Fruit fly (Drosophila melanogaster) ovary, adult (tissue): ENCODE results near the gene CG5445.
A peak's percentile ranks its signal among the peaks of the same experiment; 100 is the strongest.

Experiments used
- CG17801 ChIP-seq: fragments of 200-800 bp; optimal IDR thresholded peaks from 2 replicates; lab custom pipeline; 2019; ENCODE audit warnings: missing biosample characterization, mild to moderate bottlenecking, missing genetic modification characterization, moderate library complexity; ENCODE audit not compliant: partially characterized antibody

CG5445 gene

DNA sequence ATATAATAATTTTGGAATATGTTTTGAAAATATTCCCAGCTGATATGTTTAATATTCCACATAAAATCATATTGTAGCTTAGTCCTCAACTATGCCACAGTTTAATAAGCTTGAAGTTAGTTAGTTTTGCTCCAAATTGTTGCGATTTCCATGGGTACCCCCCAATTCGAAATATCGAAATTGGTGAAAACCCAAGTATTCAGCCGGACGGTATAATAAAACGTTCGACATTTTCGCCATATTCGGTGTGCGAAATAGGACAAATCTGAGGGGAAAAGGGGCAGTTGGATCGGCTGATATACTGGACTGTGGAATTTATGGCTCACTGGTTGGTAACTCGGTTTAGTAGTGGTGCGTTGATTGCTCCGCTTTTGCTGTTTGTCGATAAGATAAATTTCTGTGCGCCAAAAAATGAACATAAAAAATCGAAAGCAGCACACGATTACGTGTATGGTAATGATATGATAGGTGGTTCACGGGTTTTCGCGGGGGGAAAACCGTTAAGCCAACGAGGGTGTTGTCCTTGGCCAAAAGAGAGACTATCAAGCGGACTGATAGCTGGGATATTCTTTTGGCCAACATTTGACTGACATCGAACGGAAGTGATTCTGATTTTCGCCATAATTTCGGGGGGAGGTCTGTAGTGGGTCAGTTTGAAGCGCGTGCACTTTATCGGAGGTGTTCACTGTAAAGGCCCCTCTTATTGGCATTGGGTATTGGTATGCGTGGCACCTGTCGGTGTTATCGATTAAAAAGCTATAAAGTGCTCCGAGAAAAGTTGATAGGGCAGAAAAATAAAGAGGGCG lies 8.1 kb downstream of the CG5445 start:
- TF ChIP-seq CG17801 (GFP tag; lab: Kevin White, UChicago): no peak

DNA sequence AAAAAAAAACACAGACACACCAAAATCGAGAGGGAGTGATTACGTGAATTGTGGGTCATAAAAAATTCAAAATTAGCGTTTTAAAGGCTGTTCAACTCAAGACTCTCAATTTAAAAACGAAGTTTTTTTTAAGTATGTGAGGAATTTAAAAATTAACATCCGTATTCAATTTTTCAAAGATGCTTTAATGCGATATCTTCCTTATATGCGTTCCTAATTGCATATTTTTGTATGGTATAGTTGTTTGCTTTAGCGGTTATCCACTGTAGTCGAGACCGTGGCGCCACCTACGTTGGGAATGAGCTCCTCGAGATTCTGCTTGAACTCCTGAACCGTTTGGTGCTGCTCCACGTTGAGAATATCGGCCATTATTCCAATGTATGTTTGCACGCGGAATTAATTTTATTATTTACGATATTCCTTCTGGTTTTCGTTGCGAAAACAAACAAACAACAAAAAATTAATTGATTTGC lies 8.7 kb downstream of the CG5445 start:
- no peak for TF ChIP-seq CG17801 (GFP tag; lab: Kevin White, UChicago)

DNA sequence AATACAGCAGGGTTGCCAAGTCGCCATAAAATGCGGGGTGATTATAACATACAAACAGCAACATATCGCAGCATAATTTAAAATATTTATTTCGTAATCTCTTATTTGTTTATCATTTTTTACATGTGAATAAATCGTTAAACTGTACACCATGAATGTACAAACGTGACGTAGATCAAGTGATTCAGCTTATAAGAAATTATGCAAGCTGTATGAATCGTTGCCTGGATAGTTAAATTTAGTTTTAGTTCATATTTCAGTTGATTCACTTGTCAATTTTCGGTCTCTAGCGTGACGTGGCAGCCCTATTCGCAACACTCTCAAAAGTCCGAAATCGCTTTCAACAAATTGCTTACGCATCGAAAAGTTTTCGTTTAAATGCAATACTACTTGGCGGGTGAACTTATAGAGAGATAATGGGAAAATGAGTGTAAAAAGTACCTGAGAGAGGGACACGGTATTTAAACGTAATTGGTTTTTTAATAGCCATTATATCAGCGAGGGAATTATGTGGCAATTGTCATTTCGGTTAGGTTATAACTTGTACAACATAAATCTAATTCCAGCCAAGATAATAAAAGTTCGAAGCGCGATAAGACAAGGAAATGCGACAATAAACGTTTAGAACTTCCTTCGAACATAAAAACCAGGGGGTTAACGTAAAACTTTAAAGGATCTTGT lies 9.9 kb downstream of the CG5445 start:
- peak; percentile 96 for TF ChIP-seq CG17801 (GFP tag; lab: Kevin White, UChicago)

DNA sequence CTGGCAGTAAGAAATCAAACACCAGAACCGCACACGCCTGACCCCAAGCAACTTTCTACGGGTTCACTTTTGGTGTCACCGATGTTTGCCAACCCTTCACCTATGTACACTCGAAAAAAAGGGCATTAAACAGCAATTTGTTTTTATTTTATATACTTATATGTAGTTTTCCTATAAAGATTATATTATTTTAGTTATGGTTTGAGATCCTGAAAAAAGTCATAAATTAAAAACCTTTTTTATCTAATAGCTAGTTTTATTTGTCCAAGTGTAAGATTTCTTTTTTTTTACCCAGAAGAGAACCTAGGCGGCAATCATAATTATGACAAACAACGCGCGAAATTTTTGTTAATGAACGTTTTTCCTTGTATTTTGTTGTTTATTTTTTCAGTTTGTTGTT lies 11.1 kb downstream of the CG5445 start:
- TF ChIP-seq CG17801 (GFP tag; lab: Kevin White, UChicago): peak; percentile 80

DNA sequence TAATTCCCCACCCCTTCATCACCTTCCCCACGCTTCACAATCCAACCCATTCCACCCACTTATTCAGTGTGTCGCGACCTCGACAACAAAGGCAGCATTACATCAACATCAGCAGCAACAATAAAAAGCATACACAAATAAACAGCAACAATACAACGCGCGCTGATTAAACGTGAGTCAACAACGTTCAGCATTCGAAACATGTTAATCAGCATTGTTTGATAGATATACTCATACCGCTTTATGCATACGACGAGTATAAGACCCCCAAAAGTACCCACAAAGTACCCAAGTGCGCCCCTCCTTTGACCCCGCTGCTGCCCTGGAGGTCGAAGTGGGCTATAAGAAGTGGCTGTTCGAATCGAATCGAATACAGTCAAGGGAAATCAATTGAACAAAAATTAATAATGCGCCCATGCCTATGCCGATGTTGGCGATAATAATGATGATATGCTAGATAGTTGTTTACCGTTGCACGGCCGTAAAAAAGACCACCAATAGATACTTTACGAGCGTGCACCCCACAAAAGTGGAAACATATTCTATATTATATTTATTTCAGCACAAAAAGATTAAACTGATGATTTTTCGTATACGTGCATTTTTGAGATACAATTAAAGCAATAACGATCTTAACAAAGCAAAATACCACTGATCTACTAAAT lies 12.0 kb downstream of the CG5445 start:
- no peak for TF ChIP-seq CG17801 (GFP tag; lab: Kevin White, UChicago)

DNA sequence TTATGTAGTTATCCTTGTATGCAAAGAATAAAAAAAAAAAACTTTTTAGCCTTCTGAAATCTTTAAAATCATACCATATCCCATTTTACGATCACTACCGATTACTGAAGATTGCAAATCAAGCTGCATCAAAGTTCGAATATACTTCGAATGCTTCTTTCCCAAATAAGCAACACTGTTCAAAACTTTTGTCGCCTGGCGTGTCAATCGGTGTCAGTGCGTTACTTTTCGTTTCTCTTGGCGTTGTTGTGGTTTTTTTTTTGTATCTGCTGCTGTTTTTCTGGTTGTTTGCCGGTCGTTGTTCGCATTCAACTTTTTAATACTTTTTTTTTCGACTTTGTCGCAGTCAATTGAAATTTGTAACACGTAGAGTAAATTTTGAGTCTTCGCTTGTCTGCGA lies 12.7 kb downstream of the CG5445 start:
- TF ChIP-seq CG17801 (GFP tag; lab: Kevin White, UChicago): no peak

DNA sequence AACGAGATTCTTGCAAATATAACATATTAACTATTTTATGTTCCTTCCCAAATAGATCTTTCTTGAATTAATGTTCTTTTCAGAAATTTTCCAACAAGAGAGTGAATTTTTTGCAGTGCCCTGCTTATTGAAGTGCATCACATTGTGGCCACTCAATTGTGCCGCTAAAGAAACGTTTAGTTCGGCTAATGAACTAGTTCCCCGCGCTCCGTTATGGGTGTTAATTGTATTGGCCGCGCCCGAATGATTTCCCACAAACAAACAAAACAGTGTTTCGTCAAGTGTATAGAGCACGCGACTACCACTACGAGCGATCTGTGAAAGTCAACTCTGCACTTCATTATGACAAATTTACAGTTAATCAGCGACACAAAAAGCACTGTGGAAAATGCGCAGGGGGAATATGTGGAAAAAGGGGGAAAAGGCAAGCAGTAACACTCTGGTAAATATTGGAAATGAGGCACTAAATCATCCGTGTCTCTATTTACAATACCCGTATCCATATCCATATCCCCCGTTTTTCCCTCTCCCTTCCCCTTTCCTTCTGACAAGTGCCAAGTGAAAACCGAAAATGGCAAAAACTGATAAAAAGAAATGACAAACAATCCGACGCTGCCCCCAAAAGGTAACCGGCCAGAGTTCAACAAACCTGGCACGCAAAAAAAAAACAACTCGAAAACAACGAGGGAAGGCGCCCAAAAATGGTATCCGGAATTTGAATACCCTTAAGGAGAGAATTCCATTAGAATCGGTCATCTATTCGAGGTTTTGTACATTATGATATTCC lies 14.2 kb downstream of the CG5445 start:
- TF ChIP-seq CG17801 (GFP tag; lab: Kevin White, UChicago): no peak

DNA sequence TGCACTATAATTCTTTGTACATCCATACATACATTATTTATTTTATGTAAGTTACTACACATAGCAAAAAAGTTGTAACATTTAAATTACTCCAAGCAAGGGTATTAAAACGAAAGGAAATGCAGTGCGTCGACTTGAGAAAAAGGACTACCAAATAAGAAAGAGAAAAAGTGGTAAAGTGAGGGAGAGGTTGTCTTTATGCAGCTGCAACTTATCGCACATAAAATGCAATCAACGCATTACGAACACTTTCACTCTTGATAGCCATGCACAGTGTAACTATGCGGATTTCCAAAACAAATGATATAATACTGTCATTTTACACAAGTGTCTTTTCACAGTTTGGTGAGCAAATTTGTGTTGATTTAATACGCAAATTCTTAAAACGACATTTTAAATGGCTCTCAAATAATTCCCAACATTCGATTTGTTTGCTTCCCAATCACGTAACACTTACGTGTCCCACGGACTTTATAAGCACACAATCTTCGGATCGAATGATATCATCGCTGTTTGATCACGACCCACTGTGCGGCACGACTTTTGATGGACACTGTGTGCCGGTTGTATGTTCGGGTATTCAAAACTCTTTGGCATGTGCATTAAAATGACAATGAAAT lies 14.9 kb downstream of the CG5445 start:
- TF ChIP-seq CG17801 (GFP tag; lab: Kevin White, UChicago): peak; percentile 68

DNA sequence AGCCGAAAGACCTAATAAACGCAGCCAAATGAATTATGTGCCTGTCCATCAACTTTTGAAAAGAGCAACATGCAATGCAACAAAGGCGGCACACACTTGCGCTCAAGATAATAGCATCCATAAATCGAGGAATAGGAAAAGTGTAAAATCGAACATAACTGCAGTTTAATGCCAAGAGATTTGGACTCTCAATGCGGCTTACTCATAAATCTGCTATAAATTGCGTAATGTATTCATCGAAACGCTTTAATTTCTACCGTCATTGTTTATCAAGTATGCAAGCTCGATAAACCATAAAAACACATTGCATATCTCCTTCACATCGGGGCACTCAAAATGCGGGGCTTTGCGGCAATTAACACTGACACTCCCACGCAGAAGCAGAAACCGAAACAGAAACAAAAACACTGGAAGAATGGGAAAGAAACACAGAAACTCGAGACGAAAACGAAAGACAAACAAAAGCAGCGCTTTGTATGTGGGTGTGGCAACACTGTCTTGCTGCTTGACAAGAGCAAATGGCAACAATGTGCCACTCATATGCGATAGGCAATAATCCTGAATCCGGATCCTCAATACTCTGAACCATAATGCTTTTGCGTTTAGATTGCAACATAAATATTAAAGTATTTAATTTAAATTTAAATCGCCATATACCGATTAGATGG lies 15.8 kb downstream of the CG5445 start:
- TF ChIP-seq CG17801 (GFP tag; lab: Kevin White, UChicago): no peak

DNA sequence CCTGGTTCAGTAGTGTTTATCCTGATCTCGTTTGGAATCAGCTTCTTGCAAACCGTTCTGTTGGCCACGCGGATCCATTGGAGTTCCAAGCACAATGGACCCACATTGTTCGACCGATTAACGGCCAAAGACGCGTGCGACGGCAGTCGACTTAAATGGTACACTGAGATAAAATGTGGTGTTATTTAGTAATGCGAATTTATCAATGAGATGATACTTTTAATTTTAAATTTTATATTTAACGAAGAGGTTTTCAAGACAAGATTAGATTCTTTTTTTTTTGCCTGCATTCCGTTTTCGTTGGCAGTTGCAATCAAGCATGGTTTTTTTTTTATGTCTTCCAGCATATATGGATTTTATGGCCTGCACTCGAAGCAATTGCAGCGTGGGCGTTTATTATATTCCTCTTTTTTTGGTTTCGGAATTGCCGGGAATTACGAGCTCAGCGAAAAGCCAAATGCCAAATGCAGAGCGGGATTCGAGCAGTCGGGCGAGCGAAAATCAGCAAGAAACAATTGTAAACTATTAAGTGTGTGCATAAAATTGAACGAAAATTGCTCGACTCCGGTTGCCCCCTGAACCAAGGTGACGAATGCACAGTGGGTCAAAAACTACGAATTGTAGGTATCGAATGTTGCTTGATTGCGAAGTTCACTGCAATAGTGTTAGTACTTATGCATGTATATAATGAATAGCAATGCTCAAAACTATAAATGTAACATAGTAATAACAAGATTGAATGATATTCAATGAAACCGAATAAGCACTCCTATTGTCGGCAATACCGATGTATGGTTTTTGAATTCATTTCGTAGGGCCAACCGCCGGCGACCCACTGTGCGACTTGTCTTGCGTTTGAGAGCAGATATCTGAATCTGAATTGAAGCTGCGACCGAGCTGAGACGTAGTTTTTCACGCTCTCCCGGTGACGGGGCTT lies 16.9 kb downstream of the CG5445 start:
- peak; percentile 82 for TF ChIP-seq CG17801 (GFP tag; lab: Kevin White, UChicago)

DNA sequence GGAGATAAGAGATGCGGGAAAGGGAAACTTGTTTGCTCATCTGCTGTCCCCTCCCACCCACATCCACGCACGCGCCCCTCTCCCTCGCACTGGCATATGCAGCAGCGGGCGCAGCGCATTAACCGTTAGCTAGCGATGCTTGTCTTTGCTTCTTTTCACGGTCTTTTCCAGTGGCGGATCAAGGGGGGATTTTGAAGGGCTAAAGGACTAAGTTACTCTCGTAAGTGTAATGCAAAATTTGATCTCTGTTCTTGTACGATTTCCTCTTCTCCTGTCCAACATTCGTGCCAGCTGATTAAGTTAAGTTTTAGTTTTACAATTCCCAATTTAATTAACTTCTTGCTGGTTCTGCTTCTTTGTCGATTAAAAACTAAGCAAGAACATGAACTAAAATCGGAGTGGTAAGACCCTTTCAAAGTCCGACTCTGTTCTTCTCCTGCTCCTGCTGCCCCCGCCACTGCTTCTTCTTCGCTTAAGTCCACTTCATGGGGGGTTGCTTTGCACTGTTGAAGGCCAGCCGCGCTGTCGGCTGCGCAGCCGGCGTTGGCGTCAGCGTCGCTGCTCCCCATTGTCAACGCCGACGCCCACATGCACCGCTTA lies 18.4 kb downstream of the CG5445 start:
- TF ChIP-seq CG17801 (GFP tag; lab: Kevin White, UChicago): peak; percentile 65

DNA sequence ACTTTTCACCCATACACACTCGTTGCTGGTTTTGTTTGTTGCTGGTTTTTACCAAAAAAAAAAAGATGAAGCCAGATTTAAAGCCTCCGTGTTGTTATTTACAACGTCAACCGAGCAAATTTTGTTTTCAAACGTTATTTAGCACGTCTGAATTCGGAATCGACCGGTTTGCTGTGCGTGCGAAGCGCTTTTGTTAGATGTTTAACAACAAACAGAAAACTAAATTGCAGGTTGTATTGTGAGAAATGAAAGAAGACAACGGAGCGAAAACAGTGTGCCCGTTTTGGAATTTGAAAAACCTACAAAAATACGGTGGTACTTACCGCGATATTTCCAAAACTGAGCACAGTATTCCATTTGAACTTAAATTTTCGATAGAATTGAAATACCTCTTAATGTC lies 19.4 kb downstream of the CG5445 start, which contains the start of gene Fim:
Fim (minus strand) TSS at position 225 of the 400 bp plus-strand sequence.
- peak; percentile 26 for TF ChIP-seq CG17801 (GFP tag; lab: Kevin White, UChicago)
